Fruit fly (Drosophila melanogaster) whole organism: ENCODE measurements around the gene CG12290.

ENCODE experiments used
- CG8478 ChIP-seq: fragments of >200 bp; optimal IDR thresholded peaks from 2 replicates; lab custom pipeline; 2018; ENCODE audit warnings: inconsistent platforms
- Dll ChIP-seq: fragments of >200 bp; optimal IDR thresholded peaks from 2 replicates; lab custom pipeline; 2017
- EcR ChIP-seq, 2 experiments: fragments of >200 bp; optimal IDR thresholded peaks; 2 replicates each; lab custom pipeline; 2017; ENCODE audit warnings: missing biosample characterization in 2 of 2, missing genetic modification characterization in 2 of 2, missing genetic modification reagents in 2 of 2
- pan ChIP-seq: fragments of >200 bp; optimal IDR thresholded peaks from 2 replicates; lab custom pipeline; 2017
- psq ChIP-seq: fragments of >200 bp; optimal IDR thresholded peaks from 2 replicates; lab custom pipeline; 2017
- usp ChIP-seq: fragments of >200 bp; optimal IDR thresholded peaks from 2 replicates; lab custom pipeline; 2017; ENCODE audit warnings: missing biosample characterization, missing genetic modification characterization, mixed read lengths

Gene CG12290

dm6 chr3R:26260692-26261243 is 30.7 kb downstream of the CG12290 start:
- no peak for TF ChIP-seq psq (lab: Kevin White, UChicago)
- TF ChIP-seq Dll (lab: Kevin White, UChicago) = no peak
- TF ChIP-seq EcR (GFP tag; optimal IDR thresholded peaks at IDR 0.05; lab: Kevin White, UChicago) = peak in 1 of 2 experiments; percentile 74

DNA sequence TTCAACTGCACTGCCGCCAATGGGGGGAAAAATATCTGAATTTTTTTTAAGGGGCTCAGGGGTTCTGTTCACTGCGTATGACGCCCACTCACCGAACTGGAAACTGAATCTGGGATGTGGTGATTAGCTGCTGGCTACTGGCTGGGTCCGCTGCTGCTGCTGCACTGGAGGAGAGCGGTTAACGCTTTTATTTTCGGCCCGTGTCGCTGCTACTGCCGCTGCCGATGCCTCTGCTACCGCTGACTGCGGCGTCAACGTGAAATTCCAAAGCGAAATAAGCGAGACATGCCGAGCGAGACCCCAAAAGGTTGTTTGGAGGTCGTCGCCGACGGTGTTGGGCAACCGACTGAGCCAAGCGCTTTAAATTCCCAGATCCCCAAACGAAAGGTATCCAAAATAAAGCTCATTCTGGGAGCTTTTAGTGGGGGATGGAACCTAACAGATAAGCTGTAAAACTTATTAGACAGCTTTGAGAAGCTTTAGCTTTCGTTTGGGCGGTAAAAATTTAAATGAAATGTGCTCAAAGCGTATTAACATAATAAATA is 31.3 kb downstream of the CG12290 start, which contains the start of gene Ald1:
Gene Ald1 (minus strand): TSS at position 348 of the 545 bp plus-strand sequence.
- TF ChIP-seq Dll (lab: Kevin White, UChicago) = no peak

DNA sequence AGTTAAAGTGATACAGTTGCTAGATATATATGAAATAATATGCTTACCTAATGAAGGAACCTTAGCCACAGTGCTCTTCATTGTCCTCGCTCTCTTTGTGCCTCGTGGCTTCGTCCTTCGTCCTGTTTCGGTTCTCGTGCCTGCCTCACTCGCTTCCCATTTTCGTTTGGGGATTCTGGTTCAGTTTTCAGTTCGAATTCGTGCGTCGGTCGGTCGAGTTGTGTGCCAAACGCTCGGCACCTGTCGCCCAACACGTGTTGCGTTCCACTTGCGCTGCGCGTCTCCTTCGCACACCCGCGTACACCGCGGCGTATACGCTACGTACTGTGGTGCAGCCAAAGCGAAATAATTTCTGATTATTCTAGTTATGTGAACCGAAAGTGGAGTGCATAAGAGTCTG is 32.4 kb downstream of the CG12290 start, which contains the start of gene CG6154:
Gene CG6154 (plus strand): TSS at position 185 of the 400 bp plus-strand sequence.
- TF ChIP-seq Dll (lab: Kevin White, UChicago) (no peak), pan (lab: Kevin White, UChicago) (no peak), psq (lab: Kevin White, UChicago) (no peak), EcR (GFP tag; optimal IDR thresholded peaks at IDR 0.05; lab: Kevin White, UChicago) (no peak), CG8478 (no peak), usp (GFP tag; lab: Kevin White, UChicago) (no peak)

DNA sequence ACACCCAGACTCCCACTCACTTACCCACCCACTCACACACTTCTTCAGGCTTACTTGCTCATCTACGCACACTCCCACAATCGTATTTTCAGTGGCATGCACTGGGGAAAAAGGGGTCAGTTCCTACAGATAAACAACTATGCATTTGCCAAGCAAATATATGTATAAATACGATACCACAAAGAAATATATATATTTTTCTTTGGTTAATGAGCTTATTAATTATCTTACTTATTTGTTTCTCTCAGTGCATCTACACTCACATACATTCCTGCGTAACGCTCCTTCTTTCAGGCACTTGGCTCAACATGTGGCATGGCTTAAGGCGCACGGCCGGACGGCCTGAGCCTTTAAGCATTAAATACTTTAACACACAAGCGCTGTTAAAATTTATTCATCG is 50.4 kb downstream of the CG12290 start:
- no peak for TF ChIP-seq psq (lab: Kevin White, UChicago)
- TF ChIP-seq Dll (lab: Kevin White, UChicago) = no peak
- TF ChIP-seq CG8478 = no peak
- no peak for TF ChIP-seq pan (lab: Kevin White, UChicago)
- TF ChIP-seq usp (GFP tag; lab: Kevin White, UChicago) = no peak
- no peak for TF ChIP-seq EcR (GFP tag; optimal IDR thresholded peaks at IDR 0.05; lab: Kevin White, UChicago)
